Worm (Caenorhabditis elegans): Measurements from ENCODE around the gene let-418.

Gene let-418

DNA sequence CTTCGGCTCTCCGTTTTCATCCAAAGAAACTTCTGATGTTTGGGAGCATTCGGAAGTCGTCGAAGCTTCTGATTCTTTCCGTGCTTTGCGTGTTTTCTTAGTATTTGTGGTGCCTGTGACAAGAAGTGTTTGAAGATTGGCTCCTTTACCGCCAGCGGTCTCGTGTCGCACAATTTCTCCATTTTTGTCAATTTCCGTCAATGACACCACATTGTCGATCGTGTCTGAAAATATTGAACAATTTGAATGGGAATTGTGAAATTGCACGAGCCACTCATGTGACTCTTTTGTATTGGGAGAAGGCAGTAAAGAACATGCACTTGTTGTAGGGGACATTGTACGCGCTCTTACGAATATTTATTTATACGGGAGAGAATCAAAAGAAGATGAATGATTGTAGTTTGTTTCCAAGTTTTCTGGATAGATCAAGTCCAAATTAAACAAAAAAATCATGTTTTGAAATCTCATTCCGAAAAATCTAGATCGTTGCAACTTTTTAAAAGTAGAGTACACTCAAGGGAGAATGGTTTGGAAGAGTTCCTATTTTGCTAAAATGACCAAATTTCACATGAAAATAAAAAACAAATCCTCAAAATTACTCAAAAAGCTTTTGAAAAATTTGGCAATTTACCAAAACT lies 16.0 kb downstream of the let-418 start:
- TF ChIP-seq nhr-12 (tag; optimal IDR thresholded peaks at IDR 0.05) = no peak
- no peak for TF ChIP-seq aly-2 (tag; optimal IDR thresholded peaks at IDR 0.05)
- TF ChIP-seq sma-9 (GFP tag; optimal IDR thresholded peaks at IDR 0.05) = peak; percentile 60
- no peak for TF ChIP-seq sma-9 (tag; optimal IDR thresholded peaks at IDR 0.05)
- TF ChIP-seq F13H6.1 (tag; optimal IDR thresholded peaks at IDR 0.05) = peak; percentile 26
- peak; percentile 89 for TF ChIP-seq ama-1 (optimal IDR thresholded peaks at IDR 0.05)
- TF ChIP-seq nhr-129 (tag; optimal IDR thresholded peaks at IDR 0.05) = peak; percentile 17
- TF ChIP-seq ztf-4 (tag; optimal IDR thresholded peaks at IDR 0.05) = no peak

- TF ChIP-seq gmeb-1 (tag; optimal IDR thresholded peaks at IDR 0.05) = peak; percentile 68
- TF ChIP-seq mdl-1 (tag; optimal IDR thresholded peaks at IDR 0.05) = peak in 1 of 2 experiments; percentile 31
- no peak for TF ChIP-seq nhr-25 (tag; optimal IDR thresholded peaks at IDR 0.05)
- TF ChIP-seq zag-1 (tag; optimal IDR thresholded peaks at IDR 0.05) = no peak
- no peak for TF ChIP-seq nhr-12 (tag; optimal IDR thresholded peaks at IDR 0.05)
- peak; percentile 17 for TF ChIP-seq mab-5 (tag; optimal IDR thresholded peaks at IDR 0.05)
- no peak for TF ChIP-seq nhr-23 (tag; optimal IDR thresholded peaks at IDR 0.05)
- no peak for TF ChIP-seq nhr-6 (tag; optimal IDR thresholded peaks at IDR 0.05)
- no peak for TF ChIP-seq nhr-77 (tag; optimal IDR thresholded peaks at IDR 0.05)
- TF ChIP-seq ztf-1 (GFP tag; conservative IDR thresholded peaks at IDR 0.05) = no peak
- peak; percentile 85 for TF ChIP-seq ama-1 (optimal IDR thresholded peaks at IDR 0.05)
- no peak for TF ChIP-seq nhr-11 (tag; optimal IDR thresholded peaks at IDR 0.05)
- TF ChIP-seq elt-3 (tag; optimal IDR thresholded peaks at IDR 0.05) = no peak
- peak; percentile 22 for TF ChIP-seq fos-1 (tag; optimal IDR thresholded peaks at IDR 0.05)
- TF ChIP-seq ztf-4 (tag; optimal IDR thresholded peaks at IDR 0.05) = no peak
- TF ChIP-seq sma-9 (GFP tag; optimal IDR thresholded peaks at IDR 0.05) = peak; percentile 73
- TF ChIP-seq sma-9 (tag; optimal IDR thresholded peaks at IDR 0.05) = no peak
- TF ChIP-seq crh-2 (tag; optimal IDR thresholded peaks at IDR 0.05) = peak; percentile 73
- TF ChIP-seq sma-3 (GFP tag; optimal IDR thresholded peaks at IDR 0.05) = peak; percentile 32
- no peak for TF ChIP-seq snpc-4 (tag; optimal IDR thresholded peaks at IDR 0.05)
- TF ChIP-seq mbf-1 (tag; optimal IDR thresholded peaks at IDR 0.05) = no peak
- TF ChIP-seq ceh-82 (tag; optimal IDR thresholded peaks at IDR 0.05) = no peak
- TF ChIP-seq F13H6.1 (tag; optimal IDR thresholded peaks at IDR 0.05) = no peak
- TF ChIP-seq nhr-10 (tag; optimal IDR thresholded peaks at IDR 0.05) = no peak
- TF ChIP-seq C34F6.9 (tag; optimal IDR thresholded peaks at IDR 0.05) = peak; percentile 60
- no peak for TF ChIP-seq lin-39 (tag; optimal IDR thresholded peaks at IDR 0.05)
- peak; percentile 90 for TF ChIP-seq nhr-129 (tag; optimal IDR thresholded peaks at IDR 0.05)
- peak; percentile 48 for TF ChIP-seq lin-11 (tag; optimal IDR thresholded peaks at IDR 0.05)
- no peak for TF ChIP-seq peb-1 (tag; optimal IDR thresholded peaks at IDR 0.05)
- no peak for TF ChIP-seq ZK546.5 (tag; optimal IDR thresholded peaks at IDR 0.05)
- no peak for TF ChIP-seq R02D3.7 (tag; optimal IDR thresholded peaks at IDR 0.05)
- no peak for TF ChIP-seq elt-1 (tag; optimal IDR thresholded peaks at IDR 0.05)
- no peak for TF ChIP-seq lin-13 (GFP tag; optimal IDR thresholded peaks at IDR 0.05)
- peak in 1 of 2 experiments; percentile 59 for TF ChIP-seq lsy-2 (tag; optimal IDR thresholded peaks at IDR 0.05)
- no peak for TF ChIP-seq ceh-16 (tag; optimal IDR thresholded peaks at IDR 0.05)
- no peak for TF ChIP-seq blmp-1 (tag; optimal IDR thresholded peaks at IDR 0.05; ENCODE audit: insufficient read depth)
- no peak for TF ChIP-seq dmd-4 (tag; optimal IDR thresholded peaks at IDR 0.05)
These were observed 17.0 kb downstream of the let-418 start for ce11 chrV:5843415-5844337.

DNA sequence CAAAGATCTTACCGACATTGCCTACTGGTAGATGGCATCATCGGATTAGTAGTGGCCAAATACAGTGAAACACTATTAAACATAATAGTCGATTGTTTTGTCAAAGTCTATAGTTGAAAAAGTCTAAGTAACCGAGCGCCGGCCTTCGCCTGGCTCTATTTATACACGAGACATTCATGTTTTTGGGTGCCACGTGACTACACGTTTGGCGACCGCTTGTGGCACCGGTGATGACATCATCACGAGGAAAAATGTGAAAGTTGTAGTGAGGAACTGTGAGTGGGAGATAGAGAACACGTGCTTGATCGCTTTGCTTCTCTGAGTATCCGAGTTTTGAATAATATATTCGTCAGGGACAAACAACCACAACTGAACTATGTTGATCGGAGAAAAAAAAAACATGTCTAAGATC lies 17.7 kb downstream of the let-418 start:
- TF ChIP-seq mdl-1 (tag; optimal IDR thresholded peaks at IDR 0.05) (peak; percentile 61 to 68), nhr-25 (tag; optimal IDR thresholded peaks at IDR 0.05) (peak; percentile 96), C34F6.9 (tag; optimal IDR thresholded peaks at IDR 0.05) (peak; percentile 87), ztf-4 (tag; optimal IDR thresholded peaks at IDR 0.05) (peak; percentile 79), F13H6.1 (tag; optimal IDR thresholded peaks at IDR 0.05) (peak; percentile 89), dmd-4 (tag; optimal IDR thresholded peaks at IDR 0.05) (no peak), fos-1 (tag; optimal IDR thresholded peaks at IDR 0.05) (peak; percentile 30), sem-4 (tag; optimal IDR thresholded peaks at IDR 0.05) (peak; percentile 78), ceh-16 (tag; optimal IDR thresholded peaks at IDR 0.05) (peak; percentile 62), gmeb-1 (tag; optimal IDR thresholded peaks at IDR 0.05) (peak; percentile 66), sma-3 (GFP tag; optimal IDR thresholded peaks at IDR 0.05) (peak; percentile 84), elt-3 (tag; optimal IDR thresholded peaks at IDR 0.05) (no peak), lsy-2 (tag; optimal IDR thresholded peaks at IDR 0.05) (peak in 1 of 2 experiments; percentile 73), ama-1 (optimal IDR thresholded peaks at IDR 0.05) (peak; percentile 90), R02D3.7 (tag; optimal IDR thresholded peaks at IDR 0.05) (no peak), ZK546.5 (tag; optimal IDR thresholded peaks at IDR 0.05) (no peak), lin-11 (tag; optimal IDR thresholded peaks at IDR 0.05) (peak; percentile 60), crh-2 (tag; optimal IDR thresholded peaks at IDR 0.05) (peak; percentile 77), nhr-237 (tag; optimal IDR thresholded peaks at IDR 0.05) (no peak), nhr-12 (tag; optimal IDR thresholded peaks at IDR 0.05) (no peak), sma-9 (GFP tag; optimal IDR thresholded peaks at IDR 0.05) (peak; percentile 96), sma-9 (tag; optimal IDR thresholded peaks at IDR 0.05) (no peak), nhr-11 (tag; optimal IDR thresholded peaks at IDR 0.05) (no peak), nhr-6 (tag; optimal IDR thresholded peaks at IDR 0.05) (peak; percentile 35), Y55F3AM.14 (GFP tag; optimal IDR thresholded peaks at IDR 0.05) (peak; percentile 68), egl-27 (tag; optimal IDR thresholded peaks at IDR 0.05) (peak; percentile 37), nhr-21 (tag; optimal IDR thresholded peaks at IDR 0.05) (peak; percentile 69), nhr-129 (tag; optimal IDR thresholded peaks at IDR 0.05) (peak; percentile 89), mbf-1 (tag; optimal IDR thresholded peaks at IDR 0.05) (no peak), ztf-11 (tag; optimal IDR thresholded peaks at IDR 0.05) (no peak), aly-2 (tag; optimal IDR thresholded peaks at IDR 0.05) (no peak)

Data from whole organism, L2 larva.